Worm (Caenorhabditis elegans) whole organism, L1 larva: ENCODE measurements around the gene tag-115.

Experiments used
- Y116A8C.19 ChIP-seq: sonication (generic microtip); optimal IDR thresholded peaks from 2 replicates; lab custom pipeline; 2016; ENCODE audit warnings: missing compliant biosample characterization, missing genetic modification characterization, borderline replicate concordance
- fkh-10 ChIP-seq: sonication (generic microtip); optimal IDR thresholded peaks from 2 replicates; lab custom pipeline; 2017; ENCODE audit warnings: missing biosample characterization, missing genetic modification reagents, missing genetic modification characterization
- nhr-237 ChIP-seq: fragments of 150-350 bp; optimal IDR thresholded peaks from 2 replicates; lab custom pipeline; 2014; ENCODE audit warnings: missing biosample characterization, missing genetic modification characterization

DNA sequence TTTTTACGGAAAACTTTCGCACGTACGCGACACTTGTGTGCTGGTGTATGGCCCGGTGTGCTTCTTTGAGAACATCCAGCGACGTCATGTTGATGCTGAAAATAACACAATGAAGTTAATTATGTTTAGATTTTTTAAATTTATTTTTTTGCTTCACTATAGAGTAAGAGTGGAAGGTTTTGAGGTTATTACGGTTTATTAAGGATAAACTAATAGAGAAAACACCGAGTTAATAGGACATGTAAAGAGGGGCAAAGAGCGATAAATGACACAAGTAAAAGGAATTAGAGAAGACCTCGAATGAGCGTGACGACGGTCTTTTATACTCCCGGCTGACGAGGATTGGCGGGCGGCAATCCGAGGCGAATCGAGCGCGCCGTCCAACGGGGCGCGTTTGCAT, 50.3 kb downstream of the tag-115 start, which contains the start of gene F58D2.4:
- no peak for TF ChIP-seq nhr-237 (tag; lab: Kevin White, UChicago)
- no peak for TF ChIP-seq fkh-10 (GFP tag; lab: Kevin White, UChicago)
- no peak for TF ChIP-seq Y116A8C.19
